Worm (Caenorhabditis elegans) whole organism, L4/young adult: ENCODE measurements around the gene sups-1.

Experiments
- W03F9.2 ChIP-seq: fragments of 150-350 bp; optimal IDR thresholded peaks from 2 replicates; lab custom pipeline; 2014; ENCODE audit warnings: missing biosample characterization, missing genetic modification characterization
- dao-5 ChIP-seq: sonication (generic microtip); optimal IDR thresholded peaks from 2 replicates; lab custom pipeline; 2016; ENCODE audit warnings: missing genotype, missing genetic modification characterization, moderate library complexity, missing compliant biosample characterization
- him-1 ChIP-seq: sonication (generic microtip); optimal IDR thresholded peaks from 2 replicates; lab custom pipeline; 2016; ENCODE audit warnings: missing genotype, missing genetic modification reagents, missing genetic modification characterization, missing compliant biosample characterization

DNA sequence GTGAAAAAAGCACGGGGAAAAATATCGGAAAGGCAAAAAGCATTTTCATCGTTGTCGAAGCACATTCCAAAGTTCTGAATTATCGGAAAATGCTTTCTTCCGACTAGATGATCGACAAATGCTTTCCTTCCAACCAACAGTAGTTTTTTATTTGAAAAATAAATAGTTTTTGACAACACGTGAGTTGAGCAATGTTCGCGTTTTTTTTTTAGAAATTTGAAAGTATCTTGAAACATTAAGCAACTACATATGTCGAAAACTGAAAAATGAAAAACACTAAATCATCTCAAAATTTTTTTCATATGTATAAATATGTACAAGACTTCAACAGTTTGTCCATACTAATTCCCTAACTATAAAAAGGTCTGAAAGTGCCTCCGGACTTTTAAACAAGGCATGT, 35.6 kb downstream of the sups-1 start, which contains the start of gene hsp-25:
- TF ChIP-seq dao-5 = no peak
- no peak for TF ChIP-seq him-1
- no peak for TF ChIP-seq W03F9.2
